Fruit fly (Drosophila melanogaster): ENCODE data around the gene CG15734.

The CG15734 gene

dm6 chrX:12090195-12090784 is 3.5 kb upstream of the CG15734 start (continued):
- no peak for TF ChIP-seq CG2116 (GFP tag; optimal IDR thresholded peaks at IDR 0.05)
- no peak for TF ChIP-seq gsb (GFP tag; IDR thresholded peaks at IDR 0.05)
- no peak for TF ChIP-seq HLH4C (GFP tag; IDR thresholded peaks at IDR 0.05; ENCODE audit: partially characterized antibody)
- TF ChIP-seq dm (GFP tag; optimal IDR thresholded peaks at IDR 0.05): no peak
- no peak for TF ChIP-seq CG15073 (GFP tag; optimal IDR thresholded peaks at IDR 0.05)
- TF ChIP-seq Dad (GFP tag; optimal IDR thresholded peaks at IDR 0.05): no peak
- TF ChIP-seq CG12236 (GFP tag; optimal IDR thresholded peaks at IDR 0.05): no peak
- peak; percentile 42 for TF ChIP-seq CG10267 (tag; optimal IDR thresholded peaks at IDR 0.05)
- no peak for TF ChIP-seq yki (optimal IDR thresholded peaks at IDR 0.05)
- TF ChIP-seq CG11093 (GFP tag; IDR thresholded peaks at IDR 0.05): no peak
- no peak for TF ChIP-seq CG6175 (GFP tag; IDR thresholded peaks at IDR 0.05)
- TF ChIP-seq ttk (GFP tag; IDR thresholded peaks at IDR 0.05): no peak
- TF ChIP-seq trh (GFP tag; optimal IDR thresholded peaks at IDR 0.05): no peak
- TF ChIP-seq CG33557 (GFP tag; optimal IDR thresholded peaks at IDR 0.05): peak; percentile 8
- TF ChIP-seq corto (GFP tag; optimal IDR thresholded peaks at IDR 0.05): no peak
- TF ChIP-seq gro (GFP tag; optimal IDR thresholded peaks at IDR 0.05): no peak
- no peak for TF ChIP-seq GATAe (GFP tag; conservative IDR thresholded peaks at IDR 0.05)
- TF ChIP-seq PHDP (tag; optimal IDR thresholded peaks at IDR 0.05): peak; percentile 20
- no peak for TF ChIP-seq Bteb2 (GFP tag; optimal IDR thresholded peaks at IDR 0.05)
- peak; percentile 2 for TF ChIP-seq CG4820 (GFP tag; optimal IDR thresholded peaks at IDR 0.05)
- no peak for TF ChIP-seq dysf (GFP tag; IDR thresholded peaks at IDR 0.05)
- TF ChIP-seq Aef1 (GFP tag; IDR thresholded peaks at IDR 0.05): no peak
- peak; percentile 29 to 40 for TF ChIP-seq Trl (optimal IDR thresholded peaks at IDR 0.05)
- no peak for TF ChIP-seq Trl (GFP tag; optimal IDR thresholded peaks at IDR 0.05)
- no peak for TF ChIP-seq NFAT (GFP tag; IDR thresholded peaks at IDR 0.05)
- peak; percentile 5 for TF ChIP-seq Nf-YB (GFP tag; optimal IDR thresholded peaks at IDR 0.05)
- TF ChIP-seq CG18599 (GFP tag; optimal IDR thresholded peaks at IDR 0.05): no peak
- no peak for TF ChIP-seq CG12659 (GFP tag; optimal IDR thresholded peaks at IDR 0.05)

- TF ChIP-seq CG9727 (GFP tag; optimal IDR thresholded peaks at IDR 0.05) (no peak), Trl (optimal IDR thresholded peaks at IDR 0.05) (peak; percentile 33 to 67), Trl (GFP tag; optimal IDR thresholded peaks at IDR 0.05) (no peak), Pdp1 (GFP tag; optimal IDR thresholded peaks at IDR 0.05) (peak in 1 of 2 experiments; percentile 51), CG3163 (GFP tag; optimal IDR thresholded peaks at IDR 0.05) (peak; percentile 50), CG12769 (tag; optimal IDR thresholded peaks at IDR 0.05) (no peak)
These were observed 1.1 kb downstream of the CG15734 start for dm6 chrX:12085694-12086093.

dm6 chrX:12084406-12084805 is 2.4 kb downstream of the CG15734 start:
- TF ChIP-seq CG15514 (GFP tag; optimal IDR thresholded peaks at IDR 0.05) (peak; percentile 6), CG11560 (tag; IDR thresholded peaks at IDR 0.05) (no peak), zfh1 (GFP tag; IDR thresholded peaks at IDR 0.05) (0 out of 3 replicates have a peak, but pooled peaks have one; percentile 41), prd (optimal IDR thresholded peaks at IDR 0.05) (no peak), prd (GFP tag; IDR thresholded peaks at IDR 0.05) (peak; percentile 36; the same call in 1 of the 3 replicates), caup (GFP tag; optimal IDR thresholded peaks at IDR 0.05; ENCODE audit: severe bottlenecking) (peak; percentile 34), grau (tag; optimal IDR thresholded peaks at IDR 0.05) (peak; percentile 14), Usf (GFP tag; optimal IDR thresholded peaks at IDR 0.05) (no peak), CG12391 (tag; optimal IDR thresholded peaks at IDR 0.05) (peak; percentile 3), lmd (GFP tag; IDR thresholded peaks at IDR 0.05) (peak; percentile 42; the same call in 1 of the 2 replicates), CG7839 (tag; optimal IDR thresholded peaks at IDR 0.05) (peak; percentile 39), slbo (GFP tag; IDR thresholded peaks at IDR 0.05) (peak; percentile 42; the same call in 1 of the 2 replicates), hkb (optimal IDR thresholded peaks at IDR 0.05) (no peak), hkb (GFP tag; IDR thresholded peaks at IDR 0.05) (0 out of 2 replicates have a peak, but pooled peaks have one; percentile 14), Stat92E (GFP tag; optimal IDR thresholded peaks at IDR 0.05) (no peak), CG2678 (tag; optimal IDR thresholded peaks at IDR 0.05) (peak; percentile 27), esg (GFP tag; conservative IDR thresholded peaks at IDR 0.05) (no peak), Drgx (GFP tag; IDR thresholded peaks at IDR 0.05) (no peak)

Measured in whole organism, embryonic.